Fruit fly (Drosophila melanogaster) whole organism, pupa: ENCODE results near the gene CG45011.

Experiments used
- CG10348 ChIP-seq: fragments of 200-800 bp; sonication (Bioruptor generic); IDR thresholded peaks from 2 replicates; pipeline ENCODE4 v1.3.6; 2022; ENCODE audit warnings: missing biosample characterization, missing genetic modification characterization
- CG12605 ChIP-seq: fragments of 200-800 bp; sonication (Bioruptor generic); IDR thresholded peaks from 2 replicates; pipeline ENCODE4 v1.3.6; 2022; ENCODE audit warnings: missing biosample characterization, missing genetic modification characterization
- CG13204 ChIP-seq: fragments of 200-800 bp; sonication (Bioruptor generic); optimal IDR thresholded peaks from 2 replicates; lab custom pipeline; 2018; ENCODE audit warnings: missing biosample characterization, mild to moderate bottlenecking, missing genetic modification characterization, moderate library complexity
- CG14655 ChIP-seq: fragments of 200-800 bp; sonication (Bioruptor generic); optimal IDR thresholded peaks from 3 replicates; lab custom pipeline; 2017; ENCODE audit warnings: mild to moderate bottlenecking, missing biosample characterization, missing genetic modification reagents, missing genetic modification characterization
- CG15710 ChIP-seq: fragments of 200-800 bp; sonication (Bioruptor generic); optimal IDR thresholded peaks from 2 replicates; lab custom pipeline; 2018; ENCODE audit warnings: missing biosample characterization, mild to moderate bottlenecking, missing genetic modification characterization, moderate library complexity
- CG17806 ChIP-seq: fragments of 200-800 bp; sonication (Bioruptor generic); optimal IDR thresholded peaks from 2 replicates; lab custom pipeline; 2018; ENCODE audit warnings: missing biosample characterization, mild to moderate bottlenecking, missing genetic modification characterization, moderate library complexity
- CG32121 ChIP-seq: fragments of 200-800 bp; sonication (Bioruptor generic); IDR thresholded peaks from 2 replicates; pipeline ENCODE4 v1.3.6; 2022; ENCODE audit warnings: missing biosample characterization, missing genetic modification characterization
- CG34367 ChIP-seq: fragments of 200-800 bp; sonication (Bioruptor generic); optimal IDR thresholded peaks from 2 replicates; lab custom pipeline; 2018; ENCODE audit warnings: missing biosample characterization, mild to moderate bottlenecking, missing genetic modification characterization
- CG4496 ChIP-seq: fragments of 200-800 bp; sonication (Bioruptor generic); IDR thresholded peaks from 3 replicates; pipeline ENCODE4 v1.3.6; 2022; ENCODE audit warnings: missing biosample characterization, missing genetic modification characterization
- CG8159 ChIP-seq: fragments of 200-800 bp; sonication (Bioruptor generic); optimal IDR thresholded peaks from 3 replicates; lab custom pipeline; 2018; ENCODE audit warnings: missing biosample characterization, mild to moderate bottlenecking, missing genetic modification characterization, moderate library complexity
- CG8301 ChIP-seq: fragments of 200-800 bp; sonication (Bioruptor generic); optimal IDR thresholded peaks from 2 replicates; lab custom pipeline; 2018; ENCODE audit warnings: missing biosample characterization, mild to moderate bottlenecking, missing genetic modification characterization
- CG9948 ChIP-seq: fragments of 200-800 bp; sonication (Bioruptor generic); optimal IDR thresholded peaks from 2 replicates; lab custom pipeline; 2018; ENCODE audit warnings: missing biosample characterization, mild to moderate bottlenecking, missing genetic modification characterization, moderate library complexity
- D1 ChIP-seq: fragments of 200-800 bp; sonication (Bioruptor generic); optimal IDR thresholded peaks from 2 replicates; lab custom pipeline; 2018; ENCODE audit warnings: missing biosample characterization, mild to moderate bottlenecking, missing genetic modification characterization, moderate library complexity
- EcR ChIP-seq: fragments of 200-800 bp; sonication (Bioruptor generic); optimal IDR thresholded peaks from 3 replicates; lab custom pipeline; 2019; ENCODE audit warnings: missing biosample characterization, missing genetic modification characterization, mild to moderate bottlenecking, moderate library complexity, missing genetic modification reagents
- Ets98B ChIP-seq: fragments of 200-800 bp; sonication (Bioruptor generic); IDR thresholded peaks from 2 replicates; pipeline ENCODE4 v1.3.6; 2022; ENCODE audit warnings: missing biosample characterization, missing genetic modification characterization
- Pif1A ChIP-seq: fragments of 200-800 bp; sonication (Bioruptor generic); optimal IDR thresholded peaks from 3 replicates; lab custom pipeline; 2016; ENCODE audit warnings: missing biosample characterization, missing genetic modification characterization
- Pif1B ChIP-seq: fragments of 200-800 bp; sonication (Bioruptor generic); optimal IDR thresholded peaks from 3 replicates; lab custom pipeline; 2016; ENCODE audit warnings: missing biosample characterization, missing genetic modification characterization
- Snoo ChIP-seq: fragments of 200-800 bp; sonication (Bioruptor generic); optimal IDR thresholded peaks from 3 replicates; lab custom pipeline; 2017; ENCODE audit warnings: missing biosample characterization, mild to moderate bottlenecking, missing genetic modification characterization, inconsistent platforms
- fd96Ca ChIP-seq: fragments of 200-800 bp; sonication (Bioruptor generic); IDR thresholded peaks from 3 replicates; pipeline ENCODE4 v1.3.6; 2022; ENCODE audit warnings: missing biosample characterization, missing genetic modification characterization
- gl ChIP-seq: fragments of 200-800 bp; sonication (Bioruptor generic); optimal IDR thresholded peaks from 2 replicates; lab custom pipeline; 2018; ENCODE audit warnings: missing biosample characterization, mild to moderate bottlenecking, missing genetic modification characterization
- rn ChIP-seq: fragments of 200-800 bp; sonication (Bioruptor generic); IDR thresholded peaks from 2 replicates; pipeline ENCODE4 v1.3.6; 2022; ENCODE audit warnings: missing biosample characterization, missing genetic modification characterization

CG45011 gene

dm6 chr2L:11839612-11840011 lies 5.7 kb downstream of the CG45011 start, which contains the start of gene Sfp33A3:
TSS of gene Sfp33A3 (plus strand) at chr2L:11839912.
- TF ChIP-seq CG9948: no peak
- no peak for TF ChIP-seq CG12605
- no peak for TF ChIP-seq CG8159 (tag; lab: Kevin White, UChicago)
- TF ChIP-seq CG8301: no peak
- TF ChIP-seq CG10348 (GFP tag; lab: Robert Waterston, UW): no peak

- TF ChIP-seq Ets98B (GFP tag; lab: Robert Waterston, UW) (no peak), CG17806 (tag; lab: Kevin White, UChicago) (no peak), CG8159 (tag; lab: Kevin White, UChicago) (no peak), CG34367 (tag; lab: Kevin White, UChicago) (no peak), CG12605 (no peak), CG15710 (tag; lab: Kevin White, UChicago) (no peak), gl (tag; lab: Kevin White, UChicago) (no peak), CG14655 (no peak), D1 (tag; lab: Kevin White, UChicago) (no peak), CG10348 (GFP tag; lab: Robert Waterston, UW) (no peak), Pif1A (GFP tag; lab: Kevin White, UChicago) (no peak), CG4496 (GFP tag; lab: Robert Waterston, UW) (no peak), CG13204 (no peak), Snoo (tag; lab: Kevin White, UChicago) (no peak)
Measured at dm6 chr2L:11840391-11840790, 6.5 kb downstream of the CG45011 start, which contains the start of gene CG31704. TSS of gene CG31704 (plus strand) at chr2L:11840691.

DNA sequence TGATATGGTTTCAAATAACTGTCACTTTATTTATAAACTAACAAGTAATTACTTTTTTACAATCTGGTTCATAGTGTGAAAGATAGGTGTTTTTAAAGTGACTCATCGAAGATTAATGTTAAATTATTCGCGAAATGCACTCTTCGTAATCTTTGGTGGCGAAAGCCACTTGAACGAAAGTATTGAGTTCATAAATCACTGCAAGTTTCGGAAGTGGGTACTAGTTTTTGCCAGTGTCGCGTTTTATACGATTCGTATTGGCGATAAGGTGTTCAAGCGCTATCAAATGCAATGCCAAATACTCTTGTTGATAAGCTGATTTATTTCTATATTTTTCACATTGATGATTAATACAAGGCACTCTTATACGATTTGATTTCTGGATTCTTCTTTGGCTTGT lies 7.7 kb downstream of the CG45011 start:
- TF ChIP-seq CG34367 (tag; lab: Kevin White, UChicago) (no peak), CG13204 (no peak), CG4496 (GFP tag; lab: Robert Waterston, UW) (no peak), CG10348 (GFP tag; lab: Robert Waterston, UW) (no peak), CG14655 (no peak), CG32121 (GFP tag; lab: Robert Waterston, UW) (no peak)

- TF ChIP-seq CG13204: no peak
- no peak for TF ChIP-seq Pif1B
- TF ChIP-seq CG12605: no peak
- TF ChIP-seq CG32121 (GFP tag; lab: Robert Waterston, UW): no peak
- no peak for TF ChIP-seq rn
- TF ChIP-seq CG9948: no peak
Measured at dm6 chr2L:11842291-11843187, 8.7 kb downstream of the CG45011 start, which contains the start of the genes CG44008, CG14933, CG46426 and CG42486. TSS of gene CG44008 (minus strand) at chr2L:11842445. TSS of gene CG14933 (plus strand) at chr2L:11842828. TSS of gene CG46426 (plus strand) at chr2L:11842828. TSS of gene CG42486 (plus strand) at chr2L:11843137.

- no peak for TF ChIP-seq gl (tag; lab: Kevin White, UChicago)
- TF ChIP-seq CG17806 (tag; lab: Kevin White, UChicago): no peak
- no peak for TF ChIP-seq rn
- TF ChIP-seq Pif1A (GFP tag; lab: Kevin White, UChicago): no peak
- TF ChIP-seq EcR (GFP tag; lab: Kevin White, UChicago): no peak
- no peak for TF ChIP-seq CG9948
- TF ChIP-seq CG34367 (tag; lab: Kevin White, UChicago): no peak
- no peak for TF ChIP-seq CG8301
- no peak for TF ChIP-seq CG15710 (tag; lab: Kevin White, UChicago)
- no peak for TF ChIP-seq Pif1B
- no peak for TF ChIP-seq CG12605
- no peak for TF ChIP-seq CG4496 (GFP tag; lab: Robert Waterston, UW)
- TF ChIP-seq fd96Ca (GFP tag; lab: Robert Waterston, UW): no peak
- no peak for TF ChIP-seq CG10348 (GFP tag; lab: Robert Waterston, UW)
- no peak for TF ChIP-seq CG32121 (GFP tag; lab: Robert Waterston, UW)
- TF ChIP-seq D1 (tag; lab: Kevin White, UChicago): no peak
- TF ChIP-seq CG8159 (tag; lab: Kevin White, UChicago): no peak
- no peak for TF ChIP-seq Ets98B (GFP tag; lab: Robert Waterston, UW)
Measured at dm6 chr2L:11844278-11844677, 10.4 kb downstream of the CG45011 start.

DNA sequence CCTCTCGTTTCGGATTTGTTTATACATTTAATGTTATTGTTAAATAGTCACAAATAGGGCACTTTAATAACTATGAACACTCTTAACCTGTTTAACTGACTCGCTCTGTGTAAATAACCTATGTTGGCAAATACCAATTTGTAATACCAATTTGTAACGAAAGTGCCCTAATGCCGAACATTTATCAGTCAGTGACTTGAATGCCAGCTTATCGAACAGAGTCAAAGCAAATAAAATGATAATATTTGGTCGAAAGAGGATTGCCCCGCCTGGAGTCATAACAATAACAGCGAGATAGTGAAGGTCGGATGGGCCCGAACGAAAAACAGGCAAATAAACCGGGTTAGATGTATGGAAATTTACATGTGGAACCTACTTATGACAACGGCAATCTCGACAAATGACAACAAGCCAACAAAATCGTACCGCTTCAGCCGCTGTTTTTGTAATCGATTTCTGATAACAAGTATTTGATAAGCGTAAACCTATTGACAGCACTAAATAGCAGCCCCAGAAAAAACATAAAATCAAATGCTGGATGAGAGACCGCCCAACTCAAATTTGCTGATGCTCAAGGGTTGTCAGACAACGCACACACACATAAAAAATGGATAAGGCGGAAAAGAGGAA lies 11.4 kb downstream of the CG45011 start:
- TF ChIP-seq CG15710 (tag; lab: Kevin White, UChicago) (no peak), EcR (GFP tag; lab: Kevin White, UChicago) (no peak), D1 (tag; lab: Kevin White, UChicago) (no peak), rn (no peak), CG13204 (no peak), Ets98B (GFP tag; lab: Robert Waterston, UW) (no peak), Pif1B (no peak), CG10348 (GFP tag; lab: Robert Waterston, UW) (no peak), CG8159 (tag; lab: Kevin White, UChicago) (no peak), gl (tag; lab: Kevin White, UChicago) (no peak), CG8301 (no peak), CG9948 (no peak), CG17806 (tag; lab: Kevin White, UChicago) (no peak), Snoo (tag; lab: Kevin White, UChicago) (no peak), CG12605 (no peak), CG32121 (GFP tag; lab: Robert Waterston, UW) (no peak), CG4496 (GFP tag; lab: Robert Waterston, UW) (no peak), Pif1A (GFP tag; lab: Kevin White, UChicago) (no peak), CG34367 (tag; lab: Kevin White, UChicago) (no peak), CG14655 (no peak)
